Worm (Caenorhabditis elegans) whole organism, L1 larva: ENCODE results near the gene snb-5.

Experiments
- C34B4.2 ChIP-seq: sonication (generic microtip); optimal IDR thresholded peaks from 2 replicates; lab custom pipeline; 2017; ENCODE audit warnings: mild to moderate bottlenecking, missing genetic modification characterization, missing compliant biosample characterization
- Y116A8C.19 ChIP-seq: sonication (generic microtip); optimal IDR thresholded peaks from 2 replicates; lab custom pipeline; 2016; ENCODE audit warnings: missing compliant biosample characterization, missing genetic modification characterization, borderline replicate concordance
- alr-1 ChIP-seq: fragments of 200-800 bp; sonication (Bioruptor generic); optimal IDR thresholded peaks from 2 replicates; lab custom pipeline; 2018; ENCODE audit warnings: borderline replicate concordance, mild to moderate bottlenecking, missing genetic modification characterization, missing compliant biosample characterization
- ceh-63 ChIP-seq: fragments of 200-800 bp; sonication (Bioruptor generic); optimal IDR thresholded peaks from 2 replicates; lab custom pipeline; 2018; ENCODE audit warnings: mild to moderate bottlenecking, missing genetic modification characterization, missing compliant biosample characterization
- ceh-88 ChIP-seq: fragments of 200-800 bp; sonication (Bioruptor generic); IDR thresholded peaks from 2 replicates; pipeline ENCODE4 v1.3.6; 2022; ENCODE audit warnings: missing genetic modification characterization, missing compliant biosample characterization
- ceh-90 ChIP-seq: sonication (generic microtip); optimal IDR thresholded peaks from 2 replicates; lab custom pipeline; 2016; ENCODE audit warnings: missing genetic modification characterization, missing compliant biosample characterization
- ces-1 ChIP-seq: fragments of 150-350 bp; optimal IDR thresholded peaks from 2 replicates; lab custom pipeline; 2014; ENCODE audit warnings: missing biosample characterization, missing genetic modification reagents, missing genetic modification characterization
- dpl-1 ChIP-seq, 3 experiments: fragments of 150-350 bp in 2 of 3; sonication (generic microtip) in 1 of 3; optimal IDR thresholded peaks; 2 replicates each; lab custom pipeline; 2014 to 2017; ENCODE audit warnings: missing biosample characterization in 3 of 3, missing genetic modification characterization in 3 of 3, missing genetic modification reagents in 3 of 3
- elt-2 ChIP-seq: sonication (generic microtip); optimal IDR thresholded peaks from 2 replicates; lab custom pipeline; 2016; ENCODE audit warnings: missing genetic modification characterization, mild to moderate bottlenecking, inconsistent platforms, missing compliant biosample characterization, missing genetic modification reagents
- fkh-10 ChIP-seq: sonication (generic microtip); optimal IDR thresholded peaks from 2 replicates; lab custom pipeline; 2017; ENCODE audit warnings: missing biosample characterization, missing genetic modification reagents, missing genetic modification characterization
- fkh-8 ChIP-seq: sonication (generic microtip); optimal IDR thresholded peaks from 2 replicates; lab custom pipeline; 2016; ENCODE audit warnings: mild to moderate bottlenecking, missing genetic modification characterization, missing compliant biosample characterization
- grh-1 ChIP-seq: fragments of 200-800 bp; sonication (Bioruptor generic); IDR thresholded peaks from 2 replicates; pipeline ENCODE4 v1.3.6; 2022; ENCODE audit warnings: missing genetic modification reagents, missing genetic modification characterization, missing compliant biosample characterization
- hlh-17 ChIP-seq: fragments of 200-800 bp; sonication (Bioruptor generic); optimal IDR thresholded peaks from 2 replicates; lab custom pipeline; 2018; ENCODE audit warnings: missing genetic modification characterization, mild to moderate bottlenecking, missing compliant biosample characterization, moderate library complexity, borderline replicate concordance
- hpl-2 ChIP-seq: fragments of 150-350 bp; optimal IDR thresholded peaks from 2 replicates; lab custom pipeline; 2014; ENCODE audit warnings: missing biosample characterization, missing genetic modification reagents, missing genetic modification characterization
- irx-1 ChIP-seq: sonication (generic microtip); optimal IDR thresholded peaks from 2 replicates; lab custom pipeline; 2016; ENCODE audit warnings: missing genetic modification characterization, missing compliant biosample characterization
- isw-1 ChIP-seq: fragments of 200-800 bp; sonication (Bioruptor generic); IDR thresholded peaks from 2 replicates; pipeline ENCODE4 v1.3.6; 2022; ENCODE audit warnings: missing genetic modification characterization, missing compliant biosample characterization
- lin-14 ChIP-seq: fragments of 200-800 bp; sonication (Bioruptor generic); optimal IDR thresholded peaks from 2 replicates; lab custom pipeline; 2018; ENCODE audit warnings: mild to moderate bottlenecking, missing genetic modification characterization, moderate library complexity, missing compliant biosample characterization
- lin-35 ChIP-seq, 2 experiments: fragments of 150-350 bp; optimal IDR thresholded peaks; 2 replicates each; lab custom pipeline; 2014; ENCODE audit warnings: missing biosample characterization in 2 of 2, missing genetic modification characterization in 2 of 2, missing genetic modification reagents in 2 of 2
- lin-39 ChIP-seq: fragments of 150-350 bp; optimal IDR thresholded peaks from 2 replicates; lab custom pipeline; 2014; ENCODE audit warnings: missing biosample characterization, missing genetic modification reagents, missing genetic modification characterization
- lir-3 ChIP-seq: sonication (generic microtip); optimal IDR thresholded peaks from 2 replicates; lab custom pipeline; 2016; ENCODE audit warnings: mild to moderate bottlenecking, missing genetic modification characterization, moderate library complexity, missing compliant biosample characterization; ENCODE audit not compliant: poor library complexity
- mef-2 ChIP-seq: fragments of 150-350 bp; optimal IDR thresholded peaks from 2 replicates; lab custom pipeline; 2014; ENCODE audit warnings: missing biosample characterization, missing genetic modification characterization
- mep-1 ChIP-seq: fragments of 150-350 bp; optimal IDR thresholded peaks from 2 replicates; lab custom pipeline; 2014; ENCODE audit warnings: missing biosample characterization, missing genetic modification characterization
- nhr-11 ChIP-seq: fragments of 150-350 bp; optimal IDR thresholded peaks from 2 replicates; lab custom pipeline; 2014; ENCODE audit warnings: missing biosample characterization, missing genetic modification characterization
- nhr-12 ChIP-seq: sonication (generic microtip); optimal IDR thresholded peaks from 2 replicates; lab custom pipeline; 2017; ENCODE audit warnings: missing biosample characterization, missing genetic modification characterization
- nhr-19 ChIP-seq: fragments of 200-800 bp; sonication (Bioruptor generic); conservative IDR thresholded peaks from 2 replicates; pipeline ENCODE4 v1.3.6; 2022; ENCODE audit warnings: missing genetic modification characterization, missing compliant biosample characterization
- nhr-20 ChIP-seq: sonication (generic microtip); optimal IDR thresholded peaks from 2 replicates; lab custom pipeline; 2016; ENCODE audit warnings: mild to moderate bottlenecking, missing genetic modification characterization, missing compliant biosample characterization
- nhr-237 ChIP-seq: fragments of 150-350 bp; optimal IDR thresholded peaks from 2 replicates; lab custom pipeline; 2014; ENCODE audit warnings: missing biosample characterization, missing genetic modification characterization
- nhr-47 ChIP-seq: sonication (generic microtip); optimal IDR thresholded peaks from 2 replicates; lab custom pipeline; 2016; ENCODE audit warnings: mild to moderate bottlenecking, missing genetic modification characterization, moderate library complexity, missing compliant biosample characterization
- nhr-71 ChIP-seq: sonication (generic microtip); optimal IDR thresholded peaks from 2 replicates; lab custom pipeline; 2016; ENCODE audit warnings: mild to moderate bottlenecking, missing genetic modification characterization, moderate library complexity, missing compliant biosample characterization
- nhr-77 ChIP-seq: fragments of 150-350 bp; optimal IDR thresholded peaks from 2 replicates; lab custom pipeline; 2014; ENCODE audit warnings: missing biosample characterization, missing genetic modification characterization
- pax-3 ChIP-seq: fragments of 200-800 bp; sonication (Bioruptor generic); optimal IDR thresholded peaks from 2 replicates; lab custom pipeline; 2018; ENCODE audit warnings: mild to moderate bottlenecking, missing genetic modification characterization, moderate library complexity, missing compliant biosample characterization
- pqm-1 ChIP-seq: sonication (generic microtip); optimal IDR thresholded peaks from 3 replicates; lab custom pipeline; 2017; ENCODE audit warnings: missing biosample characterization, missing genetic modification characterization
- rnt-1 ChIP-seq: sonication (generic microtip); optimal IDR thresholded peaks from 2 replicates; lab custom pipeline; 2016; ENCODE audit warnings: mild to moderate bottlenecking, missing genetic modification characterization, moderate library complexity, missing compliant biosample characterization
- skn-1 ChIP-seq: fragments of 150-350 bp; optimal IDR thresholded peaks from 2 replicates; lab custom pipeline; 2014; ENCODE audit warnings: missing biosample characterization, missing genetic modification characterization
- snpc-4 ChIP-seq: fragments of 150-350 bp; optimal IDR thresholded peaks from 2 replicates; lab custom pipeline; 2014; ENCODE audit warnings: missing biosample characterization, missing genetic modification characterization
- snu-23 ChIP-seq: sonication (generic microtip); optimal IDR thresholded peaks from 2 replicates; lab custom pipeline; 2016; ENCODE audit warnings: missing genetic modification characterization, missing compliant biosample characterization
- sptf-1 ChIP-seq: fragments of 150-350 bp; optimal IDR thresholded peaks from 2 replicates; lab custom pipeline; 2014; ENCODE audit warnings: missing biosample characterization, missing genetic modification characterization
- sup-37 ChIP-seq: fragments of 200-800 bp; sonication (Bioruptor generic); optimal IDR thresholded peaks from 2 replicates; lab custom pipeline; 2018; ENCODE audit warnings: mild to moderate bottlenecking, missing genetic modification characterization, missing compliant biosample characterization
- swsn-7 ChIP-seq: sonication (generic microtip); optimal IDR thresholded peaks from 2 replicates; lab custom pipeline; 2016; ENCODE audit warnings: missing genetic modification characterization, missing compliant biosample characterization
- unc-130 ChIP-seq: fragments of 150-350 bp; optimal IDR thresholded peaks from 2 replicates; lab custom pipeline; 2017; ENCODE audit warnings: missing biosample characterization, missing genetic modification characterization, inconsistent platforms
- unc-30 ChIP-seq: sonication (generic microtip); optimal IDR thresholded peaks from 2 replicates; lab custom pipeline; 2017; ENCODE audit warnings: missing biosample characterization, missing genetic modification characterization
- unc-86 ChIP-seq: sonication (generic microtip); optimal IDR thresholded peaks from 2 replicates; lab custom pipeline; 2016; ENCODE audit warnings: missing genetic modification characterization, missing compliant biosample characterization
- unc-98 ChIP-seq: fragments of 200-800 bp; sonication (Bioruptor generic); IDR thresholded peaks from 2 replicates; pipeline ENCODE4 v1.3.6; 2022; ENCODE audit warnings: missing genetic modification characterization, missing compliant biosample characterization
- vab-15 ChIP-seq: sonication (generic microtip); optimal IDR thresholded peaks from 2 replicates; lab custom pipeline; 2017; ENCODE audit warnings: missing genotype, mild to moderate bottlenecking, missing genetic modification characterization, missing compliant biosample characterization
- xbp-1 ChIP-seq: sonication (generic microtip); optimal IDR thresholded peaks from 2 replicates; lab custom pipeline; 2016; ENCODE audit warnings: missing genetic modification characterization, missing compliant biosample characterization
- zag-1 ChIP-seq: fragments of 150-350 bp; optimal IDR thresholded peaks from 2 replicates; lab custom pipeline; 2014; ENCODE audit warnings: missing biosample characterization, missing genetic modification characterization
- ztf-11 ChIP-seq, 2 experiments: sonication (generic microtip); optimal IDR thresholded peaks; 2 replicates each; lab custom pipeline; 2016 to 2017; ENCODE audit warnings: missing genetic modification characterization in 2 of 2, missing biosample characterization in 1 of 2, missing compliant biosample characterization in 1 of 2
- ztf-4 ChIP-seq: fragments of 150-350 bp; optimal IDR thresholded peaks from 2 replicates; lab custom pipeline; 2014; ENCODE audit warnings: missing biosample characterization, missing genetic modification characterization

The snb-5 gene

ce11 chrIII:8201760-8202159, 1.1 kb upstream of the snb-5 start (continued):
- TF ChIP-seq ztf-4 (tag; lab: Kevin White, UChicago), result peak; percentile 25
- TF ChIP-seq skn-1 (tag; lab: Kevin White, UChicago), result peak; percentile 42
- TF ChIP-seq snpc-4 (tag; lab: Kevin White, UChicago), result no peak
- TF ChIP-seq nhr-19, result peak; percentile 49
- TF ChIP-seq lin-35 (GFP tag; optimal IDR thresholded peaks at IDR 0.05; lab: Kevin White, UChicago), result peak in 1 of 2 experiments; percentile 51
- TF ChIP-seq ceh-90 (tag; lab: Kevin White, UChicago), result no peak
- TF ChIP-seq alr-1 (tag; lab: Kevin White, UChicago), result no peak
- TF ChIP-seq fkh-10 (GFP tag; lab: Kevin White, UChicago), result peak; percentile 30
- TF ChIP-seq pax-3 (tag; lab: Kevin White, UChicago), result peak; percentile 42
- TF ChIP-seq nhr-20, result peak; percentile 26
- no peak for TF ChIP-seq lin-39 (tag; lab: Kevin White, UChicago)
- TF ChIP-seq nhr-237 (tag; lab: Kevin White, UChicago), result no peak
- TF ChIP-seq pqm-1 (tag; lab: Kevin White, UChicago), result no peak
- peak; percentile 94 for TF ChIP-seq lin-14
- TF ChIP-seq hlh-17 (GFP tag; lab: Kevin White, UChicago), result no peak
- TF ChIP-seq nhr-47 (tag; lab: Kevin White, UChicago), result no peak
- no peak for TF ChIP-seq nhr-12
- TF ChIP-seq ceh-88 (GFP tag; lab: Robert Waterston, UW), result no peak
- TF ChIP-seq mef-2 (tag; lab: Kevin White, UChicago), result no peak
- TF ChIP-seq rnt-1 (tag; lab: Kevin White, UChicago), result peak; percentile 45
- no peak for TF ChIP-seq sptf-1 (tag; lab: Kevin White, UChicago)
- peak; percentile 3 for TF ChIP-seq xbp-1 (tag; lab: Kevin White, UChicago)
- no peak for TF ChIP-seq C34B4.2 (tag; lab: Kevin White, UChicago)
- no peak for TF ChIP-seq hpl-2 (GFP tag; lab: Kevin White, UChicago)
- TF ChIP-seq nhr-11 (tag; lab: Kevin White, UChicago), result no peak
- TF ChIP-seq unc-86 (tag; lab: Kevin White, UChicago), result peak; percentile 60
- no peak for TF ChIP-seq irx-1 (tag; lab: Kevin White, UChicago)
- TF ChIP-seq sup-37 (GFP tag; lab: Kevin White, UChicago), result no peak
- no peak for TF ChIP-seq elt-2 (tag; lab: Kevin White, UChicago)
- no peak for TF ChIP-seq unc-30 (tag; lab: Kevin White, UChicago)
- no peak for TF ChIP-seq ceh-63 (GFP tag; lab: Kevin White, UChicago)
- peak; percentile 79 for TF ChIP-seq fkh-8 (tag; lab: Kevin White, UChicago)
- TF ChIP-seq lir-3 (tag; lab: Kevin White, UChicago), result peak; percentile 19
- TF ChIP-seq dpl-1 (GFP tag; optimal IDR thresholded peaks at IDR 0.05; lab: Kevin White, UChicago), result peak in 1 of 3 experiments; percentile 32
- TF ChIP-seq swsn-7 (tag; lab: Kevin White, UChicago), result peak; percentile 56
- TF ChIP-seq ztf-11 (tag; optimal IDR thresholded peaks at IDR 0.05; lab: Kevin White, UChicago), result no peak
- no peak for TF ChIP-seq snu-23 (GFP tag; lab: Kevin White, UChicago)
- TF ChIP-seq vab-15, result no peak
- no peak for TF ChIP-seq grh-1
- peak; percentile 31 for TF ChIP-seq isw-1
- 0 out of 2 replicates have a peak, but pooled peaks have one; percentile 10 for TF ChIP-seq unc-98 (GFP tag; lab: Robert Waterston, UW)
- peak; percentile 26 for TF ChIP-seq mep-1 (tag; lab: Kevin White, UChicago)
- TF ChIP-seq zag-1 (tag; lab: Kevin White, UChicago), result no peak
- no peak for TF ChIP-seq unc-130 (tag; lab: Kevin White, UChicago)
- TF ChIP-seq ces-1 (GFP tag; lab: Kevin White, UChicago), result no peak
- TF ChIP-seq nhr-77, result no peak
- peak; percentile 76 for TF ChIP-seq nhr-71 (tag; lab: Kevin White, UChicago)
- no peak for TF ChIP-seq Y116A8C.19 (tag; lab: Kevin White, UChicago)
